Fruit fly (Drosophila melanogaster) whole organism, larva: ENCODE measurements around the gene CG12594.

Experiments used
- noc ChIP-seq: fragments of 200-800 bp; sonication (Bioruptor generic); optimal IDR thresholded peaks from 3 replicates; lab custom pipeline; 2019; ENCODE audit warnings: missing biosample characterization, mild to moderate bottlenecking, missing genetic modification characterization, moderate library complexity

Gene CG12594

DNA sequence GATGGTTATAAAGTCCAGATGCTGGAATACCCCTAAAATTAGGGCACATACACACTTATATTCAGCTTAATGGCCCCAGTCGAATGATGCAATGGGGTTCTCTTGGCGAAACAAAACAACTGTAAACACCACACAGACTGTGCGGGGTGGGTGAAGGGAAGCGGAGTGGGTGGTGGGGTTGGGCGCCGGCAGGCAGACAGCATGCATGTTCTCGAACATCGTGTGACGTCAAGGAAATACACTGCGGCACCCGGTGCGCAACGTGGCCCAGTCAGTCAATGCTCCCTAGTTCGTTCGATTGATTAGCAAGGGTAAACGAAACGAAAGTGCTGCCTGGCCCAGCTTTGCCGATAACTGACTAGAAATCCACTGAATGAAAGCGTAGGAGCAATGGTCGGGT, 41.0 kb downstream of the CG12594 start:
- TF ChIP-seq noc (tag; lab: Kevin White, UChicago), result no peak

dm6 chr3R:11763494-11764278, 42.2 kb downstream of the CG12594 start:
- no peak for TF ChIP-seq noc (tag; lab: Kevin White, UChicago)

DNA sequence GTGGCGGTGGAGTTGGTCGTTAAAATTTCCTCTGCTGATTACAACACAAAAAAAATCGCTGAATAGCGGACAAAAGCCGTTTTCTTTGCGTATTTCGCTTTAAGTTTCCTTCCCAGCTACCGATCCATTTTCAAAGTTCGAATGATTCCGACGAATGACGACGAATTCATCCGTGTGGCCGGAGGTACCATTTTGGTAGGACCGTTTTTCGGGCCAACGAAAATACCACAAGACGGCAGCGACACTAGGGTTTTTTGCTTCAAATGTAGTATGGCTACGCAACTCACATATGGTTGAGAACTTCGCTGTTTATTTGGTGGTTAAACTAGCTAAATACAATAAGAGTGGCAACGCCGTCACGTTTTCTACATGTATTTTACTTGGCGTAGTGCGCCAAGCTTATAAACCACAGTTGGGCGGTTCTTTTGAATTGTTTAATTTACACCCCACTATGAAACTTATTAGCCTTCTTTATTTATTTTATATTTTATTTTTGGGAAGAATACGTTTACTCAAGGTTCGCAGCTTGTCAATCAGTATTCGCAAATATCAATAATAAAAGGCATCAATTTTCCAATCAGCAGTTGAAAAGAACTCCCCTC, 42.8 kb downstream of the CG12594 start, which contains the start of gene Lk6:
Gene Lk6, minus strand, starts transcription at position 179 of the 602 bp plus-strand sequence.
- peak; percentile 73 for TF ChIP-seq noc (tag; lab: Kevin White, UChicago)

DNA sequence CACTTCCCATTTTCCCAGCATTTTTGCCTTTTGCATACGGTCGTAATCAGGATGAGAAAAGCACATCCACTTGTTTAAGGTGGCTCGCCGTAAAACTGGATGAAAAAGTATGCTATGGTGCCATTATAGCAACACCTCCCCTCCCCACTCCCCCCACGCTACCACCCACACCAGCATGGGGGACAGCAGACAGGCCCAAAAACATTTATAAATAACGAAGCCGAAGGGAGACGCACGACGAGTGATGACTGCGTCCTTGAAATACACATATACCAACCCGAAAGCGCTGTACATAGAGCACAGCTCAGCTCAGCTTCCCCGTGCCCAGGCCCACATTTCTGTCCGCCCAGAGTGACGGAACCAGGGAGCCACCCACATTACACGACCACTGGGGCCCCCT, 49.2 kb downstream of the CG12594 start:
- no peak for TF ChIP-seq noc (tag; lab: Kevin White, UChicago)

dm6 chr3R:11771492-11771891, 50.0 kb downstream of the CG12594 start:
- TF ChIP-seq noc (tag; lab: Kevin White, UChicago), result no peak

- no peak for TF ChIP-seq noc (tag; lab: Kevin White, UChicago)
These were observed 50.8 kb downstream of the CG12594 start for dm6 chr3R:11772181-11772827.

DNA sequence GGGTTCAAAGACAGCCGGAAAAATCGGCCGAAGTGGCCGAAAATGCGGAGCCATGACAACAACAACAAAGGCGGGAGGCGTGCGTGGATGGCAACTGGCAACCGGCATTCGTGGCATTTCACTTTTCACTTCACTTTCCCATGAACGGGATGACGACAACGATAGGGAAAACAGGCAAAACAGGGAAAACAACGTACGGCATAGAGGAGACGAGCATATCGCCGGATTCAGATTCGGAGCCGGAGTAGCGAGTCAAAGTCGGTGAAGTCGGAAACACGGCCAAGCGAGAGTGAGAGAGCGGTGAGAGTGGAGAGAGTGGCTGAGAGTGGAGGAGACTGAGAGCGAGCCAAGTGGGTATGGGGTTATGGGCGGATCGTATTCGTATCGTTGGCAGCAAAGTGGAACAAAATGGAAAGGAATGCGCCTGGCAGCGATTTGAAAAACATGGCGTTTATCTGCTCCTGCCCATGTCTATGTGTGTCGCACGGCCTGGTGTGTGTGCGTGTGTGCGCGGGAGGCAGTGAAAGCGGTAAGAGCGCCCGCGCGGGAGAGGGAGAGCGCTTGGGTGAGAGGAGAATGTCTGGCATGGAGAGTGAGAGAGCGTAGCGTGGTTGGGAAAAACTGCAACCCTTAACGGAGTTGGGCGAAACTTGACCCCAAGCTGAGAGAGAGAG, 51.9 kb downstream of the CG12594 start:
- TF ChIP-seq noc (tag; lab: Kevin White, UChicago), result no peak

- TF ChIP-seq noc (tag; lab: Kevin White, UChicago), result peak; percentile 7
These were observed 52.5 kb downstream of the CG12594 start for dm6 chr3R:11773999-11774397.

- no peak for TF ChIP-seq noc (tag; lab: Kevin White, UChicago)
These were observed 53.7 kb downstream of the CG12594 start for dm6 chr3R:11775207-11775606.

dm6 chr3R:11776068-11776767, 54.7 kb downstream of the CG12594 start:
- no peak for TF ChIP-seq noc (tag; lab: Kevin White, UChicago)

DNA sequence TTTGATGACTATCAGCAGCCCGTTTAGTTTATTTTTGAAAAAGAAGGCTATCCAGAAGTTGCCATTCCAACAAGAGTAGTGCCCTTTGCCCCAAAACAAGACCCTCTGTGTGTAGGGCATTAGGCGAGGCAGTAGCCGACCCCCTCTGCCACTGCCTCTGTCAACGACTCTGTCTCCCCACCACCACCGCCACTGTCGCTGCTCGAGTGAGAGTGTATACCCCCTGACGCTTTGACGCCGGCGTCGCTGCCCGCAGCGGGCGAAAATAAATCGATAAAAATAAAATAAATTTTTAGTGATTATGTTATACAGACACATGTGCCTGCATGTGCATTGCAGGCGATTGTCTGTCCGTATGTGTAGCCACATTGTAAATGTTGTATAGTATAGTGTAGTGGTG, 55.5 kb downstream of the CG12594 start:
- TF ChIP-seq noc (tag; lab: Kevin White, UChicago), result no peak

DNA sequence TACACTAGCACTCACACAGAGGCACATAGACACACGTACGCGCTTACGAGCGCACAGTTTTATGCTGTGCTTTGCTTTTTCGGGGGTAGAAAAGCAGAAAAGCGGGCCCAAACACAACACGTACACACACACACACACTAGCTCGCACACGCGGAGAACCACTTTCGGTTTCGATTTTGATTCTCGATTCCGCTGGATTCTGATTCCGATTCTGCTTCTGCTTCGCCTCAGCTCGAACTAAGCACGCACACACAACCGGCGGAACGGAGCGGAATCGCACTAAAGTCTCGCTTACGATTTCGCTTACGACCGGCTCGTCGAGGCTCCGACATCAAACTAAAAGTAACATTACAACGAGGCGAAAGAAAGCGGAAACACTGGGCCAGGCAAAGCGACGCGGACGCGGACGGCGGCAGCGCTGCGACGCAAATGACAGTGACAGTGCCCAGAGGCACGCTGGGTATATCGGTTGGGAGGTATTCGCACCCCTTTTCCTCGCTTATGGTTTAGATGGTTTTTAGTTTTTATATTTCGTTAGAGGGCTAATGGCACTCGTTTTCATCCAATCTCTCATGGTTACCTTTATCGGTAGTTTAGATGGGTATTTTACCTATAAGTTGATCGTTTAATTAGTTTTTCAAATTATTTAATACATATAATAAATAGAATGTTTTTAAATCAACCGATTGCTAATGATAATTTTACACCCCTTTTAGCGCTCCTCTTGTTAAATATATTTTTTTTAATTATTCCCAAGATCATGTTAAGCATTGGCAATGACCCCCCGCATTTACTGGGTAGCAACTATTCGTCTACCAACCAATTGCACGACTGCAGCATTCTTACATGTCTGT, 56.7 kb downstream of the CG12594 start:
- TF ChIP-seq noc (tag; lab: Kevin White, UChicago), result no peak

DNA sequence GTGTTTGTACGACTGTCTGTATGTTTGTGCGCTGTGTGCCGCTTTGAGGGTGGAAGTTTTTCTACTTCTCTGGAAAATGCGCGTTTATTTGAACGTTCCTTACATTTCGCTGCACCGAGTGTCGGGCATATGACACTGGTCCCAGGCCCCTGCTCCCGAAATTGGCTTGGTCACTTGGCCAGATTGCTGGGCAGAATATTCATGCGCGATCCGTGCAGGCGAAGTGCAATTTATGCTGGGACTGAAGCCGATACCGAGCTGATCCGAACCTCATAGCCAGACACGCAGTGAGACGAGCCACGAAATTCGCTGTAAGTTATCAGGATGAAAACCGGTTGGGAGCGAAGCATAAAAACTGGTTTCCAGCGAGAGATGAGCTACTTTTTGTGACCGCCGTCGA, 57.3 kb downstream of the CG12594 start:
- TF ChIP-seq noc (tag; lab: Kevin White, UChicago), result no peak

DNA sequence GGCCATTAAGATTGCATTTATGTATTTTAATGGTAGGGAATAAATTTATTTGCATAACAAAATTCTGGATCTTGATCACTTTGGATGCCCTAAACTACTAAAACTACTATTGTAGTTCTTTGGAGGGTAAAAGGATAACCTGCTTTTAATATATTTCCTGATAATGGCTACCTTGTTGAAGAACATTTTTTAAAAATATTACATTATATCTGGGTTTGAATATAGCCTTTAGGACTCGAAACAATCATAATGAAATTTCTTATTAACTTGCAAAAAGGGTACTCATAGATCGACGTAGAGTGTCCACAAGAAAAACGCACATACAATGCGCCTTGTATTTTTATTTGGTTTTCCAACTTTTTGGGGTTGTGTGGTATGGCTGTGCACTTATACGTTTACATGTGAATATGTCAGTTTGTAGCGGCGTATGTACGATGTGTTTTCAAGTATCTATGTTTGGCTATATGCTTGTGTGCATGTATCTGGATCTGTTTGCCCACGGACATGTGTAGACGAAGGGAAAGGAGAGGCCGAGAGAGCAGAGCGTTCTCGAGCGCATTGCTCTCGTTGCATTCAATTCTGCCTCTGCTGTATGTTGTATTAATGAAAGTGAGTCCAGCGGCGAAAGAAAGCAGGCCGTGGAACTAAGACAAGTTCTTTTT, 58.0 kb downstream of the CG12594 start:
- TF ChIP-seq noc (tag; lab: Kevin White, UChicago), result no peak
